ENCODE assay signal across 1 fruit fly cellular context in the genomic region with DNA sequence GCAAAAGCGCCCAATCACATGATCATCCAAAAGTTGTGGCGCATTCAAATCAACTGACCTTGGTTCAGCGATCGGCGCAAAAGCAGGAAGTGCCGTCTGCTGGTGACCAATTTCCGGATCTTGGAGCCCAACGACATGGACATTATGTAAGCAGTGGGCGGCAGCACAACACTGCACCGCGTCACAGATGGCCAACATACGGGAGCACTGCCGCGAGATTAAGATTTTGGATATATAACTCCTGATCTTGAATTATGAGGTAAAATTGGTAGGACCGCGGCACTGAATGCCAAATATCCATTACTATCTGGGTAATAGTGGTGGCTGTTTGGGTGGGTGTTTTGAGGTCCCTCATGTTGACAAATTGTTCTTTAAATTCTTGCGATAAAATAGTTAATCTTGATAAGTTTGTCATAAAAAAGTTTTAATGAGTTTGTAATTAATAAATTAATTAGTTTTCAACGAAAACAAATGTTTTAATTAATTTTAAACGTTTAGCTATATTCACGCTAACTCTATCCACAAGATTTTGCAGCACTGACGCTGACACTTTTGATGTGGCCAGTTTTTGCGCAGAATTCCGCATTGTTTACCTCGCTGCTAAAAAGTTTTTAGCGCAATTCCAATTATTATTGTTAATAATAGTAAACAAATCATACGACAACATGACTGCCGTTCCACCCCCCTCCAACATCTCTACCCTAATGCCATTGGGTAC.
TF ChIP-seq lines count a peak whose summit lies in the region.

A gene (minus strand): TSS at position 271 of the 718 bp plus-strand sequence.
A gene (plus strand): TSS at position 562 of the 718 bp plus-strand sequence.

TF ChIP-seq in whole organism, embryonic, 481 proteins besides CTCF, POLR2A, EP300 and RAD21 (continued from another document and continues in another):
- no peak for TF ChIP-seq CG14965 (GFP tag; optimal IDR thresholded peaks at IDR 0.05; lab: Kevin White, UChicago; ENCODE audit: borderline replicate concordance)
- TF ChIP-seq CG15696 (tag; optimal IDR thresholded peaks at IDR 0.05; lab: Kevin White, UChicago), result peak; percentile 72
- TF ChIP-seq Usf (GFP tag; optimal IDR thresholded peaks at IDR 0.05; lab: Kevin White, UChicago), result peak; percentile 31
- TF ChIP-seq CG6854 (GFP tag; optimal IDR thresholded peaks at IDR 0.05; lab: Kevin White, UChicago), result no peak
- no peak for TF ChIP-seq CG1832 (GFP tag; optimal IDR thresholded peaks at IDR 0.05; lab: Kevin White, UChicago)
- peak in 1 of 2 experiments; percentile 25 for TF ChIP-seq insv (GFP tag; optimal IDR thresholded peaks at IDR 0.05; lab: Kevin White, UChicago)
- TF ChIP-seq Dbx (GFP tag; IDR thresholded peaks at IDR 0.05; lab: Robert Waterston, UW), result 0 out of 3 replicates have a peak, but pooled peaks have one; percentile 55
- peak; percentile 43 for TF ChIP-seq CG4424 (GFP tag; optimal IDR thresholded peaks at IDR 0.05; lab: Kevin White, UChicago)
- peak; percentile 75 for TF ChIP-seq HmgZ (tag; optimal IDR thresholded peaks at IDR 0.05; lab: Kevin White, UChicago)
- TF ChIP-seq Mad (GFP tag; optimal IDR thresholded peaks at IDR 0.05; lab: Kevin White, UChicago), result peak; percentile 26
- TF ChIP-seq sqz (GFP tag; optimal IDR thresholded peaks at IDR 0.05; lab: Kevin White, UChicago), result no peak
- TF ChIP-seq Ada2b (GFP tag; IDR thresholded peaks at IDR 0.05; lab: Robert Waterston, UW), result no peak
- TF ChIP-seq chm (GFP tag; IDR thresholded peaks at IDR 0.05; lab: Robert Waterston, UW), result no peak
- no peak for TF ChIP-seq CG17802 (tag; optimal IDR thresholded peaks at IDR 0.05; lab: Kevin White, UChicago)
- peak; percentile 55 for TF ChIP-seq CG17385 (GFP tag; optimal IDR thresholded peaks at IDR 0.05; lab: Kevin White, UChicago)
- TF ChIP-seq sr (GFP tag; IDR thresholded peaks at IDR 0.05; lab: Robert Waterston, UW), result no peak
- TF ChIP-seq Deaf1 (tag; optimal IDR thresholded peaks at IDR 0.05; lab: Kevin White, UChicago), result peak; percentile 27
- peak; percentile 26 for TF ChIP-seq CHES-1-like (GFP tag; optimal IDR thresholded peaks at IDR 0.05; lab: Kevin White, UChicago)
- TF ChIP-seq D (optimal IDR thresholded peaks at IDR 0.05; lab: Kevin White, UChicago), result no peak
- peak; percentile 17 for TF ChIP-seq D (GFP tag; optimal IDR thresholded peaks at IDR 0.05; lab: Kevin White, UChicago)
- peak; percentile 42; the same call in 1 of the 2 replicates for TF ChIP-seq CG4404 (GFP tag; IDR thresholded peaks at IDR 0.05; lab: Robert Waterston, UW)
- TF ChIP-seq Tbp (GFP tag; optimal IDR thresholded peaks at IDR 0.05; lab: Kevin White, UChicago), result no peak
- no peak for TF ChIP-seq ems (GFP tag; optimal IDR thresholded peaks at IDR 0.05; lab: Kevin White, UChicago)
- no peak for TF ChIP-seq ato (GFP tag; IDR thresholded peaks at IDR 0.05; lab: Robert Waterston, UW; ENCODE audit: partially characterized antibody)
- peak; percentile 15 for TF ChIP-seq CG3838 (GFP tag; optimal IDR thresholded peaks at IDR 0.05; lab: Kevin White, UChicago)
- TF ChIP-seq Blimp-1 (GFP tag; optimal IDR thresholded peaks at IDR 0.05; lab: Kevin White, UChicago), result no peak
- peak; percentile 3; the same call in 1 of the 3 replicates for TF ChIP-seq CG11456 (GFP tag; IDR thresholded peaks at IDR 0.05; lab: Robert Waterston, UW)
- TF ChIP-seq NK7.1 (GFP tag; optimal IDR thresholded peaks at IDR 0.05; lab: Kevin White, UChicago), result no peak
- TF ChIP-seq CG12299 (tag; optimal IDR thresholded peaks at IDR 0.05; lab: Kevin White, UChicago), result peak; percentile 14
- TF ChIP-seq grau (tag; optimal IDR thresholded peaks at IDR 0.05; lab: Kevin White, UChicago), result peak; percentile 73
- TF ChIP-seq Abd-B (GFP tag; optimal IDR thresholded peaks at IDR 0.05; lab: Kevin White, UChicago), result peak; percentile 50
- TF ChIP-seq zf30C (GFP tag; optimal IDR thresholded peaks at IDR 0.05; lab: Kevin White, UChicago), result no peak
- TF ChIP-seq CG10431 (GFP tag; optimal IDR thresholded peaks at IDR 0.05; lab: Kevin White, UChicago), result peak; percentile 97
- TF ChIP-seq CG34422 (GFP tag; IDR thresholded peaks at IDR 0.05; lab: Robert Waterston, UW), result 0 out of 3 replicates have a peak, but pooled peaks have one; percentile 21
- TF ChIP-seq CG4820 (GFP tag; optimal IDR thresholded peaks at IDR 0.05; lab: Kevin White, UChicago), result no peak
- no peak for TF ChIP-seq grn (GFP tag; optimal IDR thresholded peaks at IDR 0.05; lab: Kevin White, UChicago)
- TF ChIP-seq ATbp (GFP tag; optimal IDR thresholded peaks at IDR 0.05; lab: Kevin White, UChicago), result no peak
- TF ChIP-seq wor (GFP tag; IDR thresholded peaks at IDR 0.05; lab: Robert Waterston, UW), result no peak
- peak; percentile 36 for TF ChIP-seq ssp (GFP tag; IDR thresholded peaks at IDR 0.05; lab: Robert Waterston, UW)
- no peak for TF ChIP-seq abd-A (tag; optimal IDR thresholded peaks at IDR 0.05; lab: Kevin White, UChicago)
- TF ChIP-seq pan (optimal IDR thresholded peaks at IDR 0.05; lab: Kevin White, UChicago), result no peak
- no peak for TF ChIP-seq pan (GFP tag; optimal IDR thresholded peaks at IDR 0.05 in 1 of 2, IDR thresholded peaks at IDR 0.05 in 1 of 2)
- TF ChIP-seq ham (GFP tag; IDR thresholded peaks at IDR 0.05; lab: Robert Waterston, UW), result no peak
- peak; percentile 66 for TF ChIP-seq CG13775 (GFP tag; optimal IDR thresholded peaks at IDR 0.05; lab: Kevin White, UChicago)
- TF ChIP-seq lmd (GFP tag; IDR thresholded peaks at IDR 0.05; lab: Robert Waterston, UW), result peak; percentile 58; the same call in 1 of the 2 replicates
- TF ChIP-seq NfI (GFP tag; optimal IDR thresholded peaks at IDR 0.05; lab: Kevin White, UChicago), result peak; percentile 61
- TF ChIP-seq onecut (GFP tag; IDR thresholded peaks at IDR 0.05; lab: Robert Waterston, UW), result no peak
- TF ChIP-seq CG10321 (GFP tag; IDR thresholded peaks at IDR 0.05; lab: Robert Waterston, UW), result no peak
- TF ChIP-seq Six4 (GFP tag; optimal IDR thresholded peaks at IDR 0.05; lab: Kevin White, UChicago), result no peak
- peak; percentile 54 for TF ChIP-seq klu (GFP tag; IDR thresholded peaks at IDR 0.05; lab: Robert Waterston, UW)
- peak; percentile 20; the same call in 1 of the 3 replicates for TF ChIP-seq H15 (GFP tag; IDR thresholded peaks at IDR 0.05; lab: Robert Waterston, UW)
- no peak for TF ChIP-seq CG5953 (GFP tag; IDR thresholded peaks at IDR 0.05; lab: Robert Waterston, UW)
- TF ChIP-seq CG10565 (GFP tag; optimal IDR thresholded peaks at IDR 0.05; lab: Kevin White, UChicago), result no peak
- TF ChIP-seq eyg (GFP tag; optimal IDR thresholded peaks at IDR 0.05; lab: Kevin White, UChicago), result no peak
- no peak for TF ChIP-seq corto (GFP tag; optimal IDR thresholded peaks at IDR 0.05; lab: Kevin White, UChicago)
- TF ChIP-seq Asciz (GFP tag; optimal IDR thresholded peaks at IDR 0.05; lab: Kevin White, UChicago), result no peak
- no peak for TF ChIP-seq HLHmδ (GFP tag; optimal IDR thresholded peaks at IDR 0.05; lab: Kevin White, UChicago)
- TF ChIP-seq p53 (GFP tag; optimal IDR thresholded peaks at IDR 0.05; lab: Kevin White, UChicago), result no peak
- no peak for TF ChIP-seq CG2202 (tag; optimal IDR thresholded peaks at IDR 0.05; lab: Kevin White, UChicago)
- peak; percentile 72 for TF ChIP-seq phol (tag; optimal IDR thresholded peaks at IDR 0.05; lab: Kevin White, UChicago)
- TF ChIP-seq gsb (GFP tag; IDR thresholded peaks at IDR 0.05; lab: Robert Waterston, UW), result no peak
- peak; percentile 41 for TF ChIP-seq CG2116 (GFP tag; optimal IDR thresholded peaks at IDR 0.05; lab: Kevin White, UChicago)
- TF ChIP-seq usp (GFP tag; optimal IDR thresholded peaks at IDR 0.05; lab: Kevin White, UChicago), result no peak
- TF ChIP-seq Taf1 (GFP tag; IDR thresholded peaks at IDR 0.05; lab: Robert Waterston, UW), result no peak
- peak; percentile 65 for TF ChIP-seq CG32532 (GFP tag; IDR thresholded peaks at IDR 0.05; lab: Robert Waterston, UW)
- peak; percentile 13 for TF ChIP-seq CG10462 (GFP tag; optimal IDR thresholded peaks at IDR 0.05; lab: Kevin White, UChicago)
- no peak for TF ChIP-seq CG8281 (tag; optimal IDR thresholded peaks at IDR 0.05; lab: Kevin White, UChicago)
- no peak for TF ChIP-seq CG8089 (GFP tag; optimal IDR thresholded peaks at IDR 0.05; lab: Kevin White, UChicago)
- TF ChIP-seq GATAe (GFP tag; conservative IDR thresholded peaks at IDR 0.05; lab: Robert Waterston, UW), result no peak
- peak; percentile 19; the same call in 1 of the 2 replicates for TF ChIP-seq CG13287 (GFP tag; IDR thresholded peaks at IDR 0.05; lab: Robert Waterston, UW; ENCODE audit: partially characterized antibody)
- TF ChIP-seq CG6175 (GFP tag; IDR thresholded peaks at IDR 0.05; lab: Robert Waterston, UW), result no peak
- TF ChIP-seq fru (optimal IDR thresholded peaks at IDR 0.05; lab: Kevin White, UChicago), result no peak
- TF ChIP-seq Vsx1 (GFP tag; optimal IDR thresholded peaks at IDR 0.05; lab: Kevin White, UChicago), result no peak
- TF ChIP-seq CG15011 (GFP tag; optimal IDR thresholded peaks at IDR 0.05; lab: Kevin White, UChicago), result peak; percentile 36
- TF ChIP-seq CG6683 (GFP tag; optimal IDR thresholded peaks at IDR 0.05; lab: Kevin White, UChicago), result no peak
- TF ChIP-seq chif (GFP tag; optimal IDR thresholded peaks at IDR 0.05; lab: Kevin White, UChicago), result peak in 1 of 2 experiments; percentile 37
- TF ChIP-seq kay (GFP tag; optimal IDR thresholded peaks at IDR 0.05; lab: Kevin White, UChicago), result no peak
- peak; percentile 55 for TF ChIP-seq CG10979 (tag; optimal IDR thresholded peaks at IDR 0.05; lab: Kevin White, UChicago)
- TF ChIP-seq CG8478 (optimal IDR thresholded peaks at IDR 0.05; lab: Kevin White, UChicago), result no peak
- no peak for TF ChIP-seq seq (GFP tag; IDR thresholded peaks at IDR 0.05; lab: Robert Waterston, UW)
- TF ChIP-seq CG7556 (GFP tag; optimal IDR thresholded peaks at IDR 0.05; lab: Kevin White, UChicago), result peak; percentile 28
- peak; percentile 63 for TF ChIP-seq al (GFP tag; IDR thresholded peaks at IDR 0.05; lab: Robert Waterston, UW)
- no peak for TF ChIP-seq Doc2 (GFP tag; IDR thresholded peaks at IDR 0.05; lab: Robert Waterston, UW)
- TF ChIP-seq CG10654 (GFP tag; optimal IDR thresholded peaks at IDR 0.05; lab: Kevin White, UChicago), result peak; percentile 20
- TF ChIP-seq CG9215 (GFP tag; IDR thresholded peaks at IDR 0.05; lab: Robert Waterston, UW), result peak; percentile 66
- no peak for TF ChIP-seq tna (GFP tag; IDR thresholded peaks at IDR 0.05; lab: Robert Waterston, UW; ENCODE audit: partially characterized antibody)
- TF ChIP-seq fd64A (GFP tag; optimal IDR thresholded peaks at IDR 0.05; lab: Kevin White, UChicago), result no peak
- TF ChIP-seq stwl (tag; optimal IDR thresholded peaks at IDR 0.05; lab: Kevin White, UChicago), result peak; percentile 58
- no peak for TF ChIP-seq Jarid2 (GFP tag; optimal IDR thresholded peaks at IDR 0.05; lab: Kevin White, UChicago)
- peak; percentile 47 for TF ChIP-seq slou (GFP tag; optimal IDR thresholded peaks at IDR 0.05; lab: Kevin White, UChicago)
- TF ChIP-seq gcm2 (GFP tag; optimal IDR thresholded peaks at IDR 0.05; lab: Kevin White, UChicago), result peak; percentile 24
- 0 out of 2 replicates have a peak, but pooled peaks have one; percentile 28 for TF ChIP-seq CG4730 (GFP tag; IDR thresholded peaks at IDR 0.05; lab: Robert Waterston, UW)
- TF ChIP-seq CG8944 (GFP tag; optimal IDR thresholded peaks at IDR 0.05; lab: Kevin White, UChicago), result no peak
- TF ChIP-seq CG17359 (tag; optimal IDR thresholded peaks at IDR 0.05; lab: Kevin White, UChicago), result no peak
- no peak for TF ChIP-seq CG17568 (GFP tag; optimal IDR thresholded peaks at IDR 0.05; lab: Kevin White, UChicago)
- TF ChIP-seq unpg (GFP tag; optimal IDR thresholded peaks at IDR 0.05; lab: Kevin White, UChicago), result peak; percentile 52
- no peak for TF ChIP-seq da (GFP tag; optimal IDR thresholded peaks at IDR 0.05; lab: Kevin White, UChicago)
- no peak for TF ChIP-seq Atf3 (GFP tag; optimal IDR thresholded peaks at IDR 0.05; lab: Kevin White, UChicago)
- TF ChIP-seq ash1 (GFP tag; optimal IDR thresholded peaks at IDR 0.05; lab: Kevin White, UChicago), result no peak
- no peak for TF ChIP-seq Nf-YB (GFP tag; optimal IDR thresholded peaks at IDR 0.05; lab: Kevin White, UChicago)
- TF ChIP-seq ttk (GFP tag; IDR thresholded peaks at IDR 0.05; lab: Robert Waterston, UW), result no peak
- TF ChIP-seq gcm (GFP tag; optimal IDR thresholded peaks at IDR 0.05; lab: Kevin White, UChicago), result peak; percentile 11
- no peak for TF ChIP-seq dati (GFP tag; IDR thresholded peaks at IDR 0.05; lab: Robert Waterston, UW)
- TF ChIP-seq pho (GFP tag; optimal IDR thresholded peaks at IDR 0.05; lab: Kevin White, UChicago), result peak; percentile 59
- no peak for TF ChIP-seq org-1 (GFP tag; optimal IDR thresholded peaks at IDR 0.05; lab: Kevin White, UChicago)
- no peak for TF ChIP-seq CG4360 (GFP tag; IDR thresholded peaks at IDR 0.05; lab: Robert Waterston, UW)
- TF ChIP-seq Optix (GFP tag; IDR thresholded peaks at IDR 0.05; lab: Robert Waterston, UW), result no peak
- TF ChIP-seq CG16813 (GFP tag; IDR thresholded peaks at IDR 0.05; lab: Robert Waterston, UW; ENCODE audit: partially characterized antibody), result no peak
- TF ChIP-seq zen (tag; optimal IDR thresholded peaks at IDR 0.05; lab: Kevin White, UChicago), result peak; percentile 59
- peak; percentile 42 for TF ChIP-seq CG16815 (GFP tag; optimal IDR thresholded peaks at IDR 0.05; lab: Kevin White, UChicago)
- peak; percentile 65 for TF ChIP-seq Fer2 (tag; optimal IDR thresholded peaks at IDR 0.05; lab: Kevin White, UChicago)
- peak; percentile 70 for TF ChIP-seq slbo (GFP tag; IDR thresholded peaks at IDR 0.05; lab: Robert Waterston, UW)
- TF ChIP-seq CG42726 (GFP tag; IDR thresholded peaks at IDR 0.05; lab: Robert Waterston, UW; ENCODE audit: partially characterized antibody), result no peak
- peak; percentile 36 for TF ChIP-seq Bteb2 (GFP tag; optimal IDR thresholded peaks at IDR 0.05; lab: Kevin White, UChicago)
- TF ChIP-seq Dip2 (GFP tag; IDR thresholded peaks at IDR 0.05; lab: Robert Waterston, UW), result no peak
- peak; percentile 60; the same call in 1 of the 2 replicates for TF ChIP-seq CG31441 (GFP tag; IDR thresholded peaks at IDR 0.05; lab: Robert Waterston, UW)
- TF ChIP-seq CG14050 (GFP tag; IDR thresholded peaks at IDR 0.05; lab: Robert Waterston, UW), result no peak
- TF ChIP-seq fd96Cb (tag; optimal IDR thresholded peaks at IDR 0.05; lab: Kevin White, UChicago), result peak; percentile 27
- TF ChIP-seq Oli (tag; optimal IDR thresholded peaks at IDR 0.05; lab: Kevin White, UChicago), result peak; percentile 56
- TF ChIP-seq CG10366 (GFP tag; IDR thresholded peaks at IDR 0.05; lab: Robert Waterston, UW), result peak; percentile 11; the same call in 1 of the 2 replicates
- no peak for TF ChIP-seq fd102C (GFP tag; optimal IDR thresholded peaks at IDR 0.05; lab: Kevin White, UChicago)
- TF ChIP-seq Hr51 (GFP tag; optimal IDR thresholded peaks at IDR 0.05; lab: Kevin White, UChicago), result peak; percentile 59 to 68
- TF ChIP-seq sens (GFP tag; lab: Kevin White, UChicago), result peak; percentile 90
